Worm (Caenorhabditis elegans) whole organism, L4/young adult: ENCODE data around the gene pei-2.

Experiments
- W03F9.2 ChIP-seq: fragments of 150-350 bp; optimal IDR thresholded peaks from 2 replicates; lab custom pipeline; 2014; ENCODE audit warnings: missing biosample characterization, missing genetic modification characterization
- dao-5 ChIP-seq: sonication (generic microtip); optimal IDR thresholded peaks from 2 replicates; lab custom pipeline; 2016; ENCODE audit warnings: missing genotype, missing genetic modification characterization, moderate library complexity, missing compliant biosample characterization
- him-1 ChIP-seq: sonication (generic microtip); optimal IDR thresholded peaks from 2 replicates; lab custom pipeline; 2016; ENCODE audit warnings: missing genotype, missing genetic modification reagents, missing genetic modification characterization, missing compliant biosample characterization

ce11 chrV:1021456-1021855 is 1.8 kb downstream of the pei-2 start:
- TF ChIP-seq dao-5 (no peak), him-1 (tag; lab: Kevin White, UChicago) (no peak), W03F9.2 (tag; lab: Kevin White, UChicago) (no peak)
